Fruit fly (Drosophila melanogaster) whole organism, adult: ENCODE measurements around the gene CG14610.
A peak's percentile ranks its signal among the peaks of the same experiment; 100 is the strongest.

ENCODE experiments used
- CG1620 ChIP-seq: fragments of 200-800 bp; sonication (Bioruptor generic); optimal IDR thresholded peaks from 2 replicates; lab custom pipeline; 2016; ENCODE audit warnings: missing biosample characterization, missing genetic modification characterization
- CG5204 ChIP-seq: fragments of 200-800 bp; sonication (Bioruptor generic); optimal IDR thresholded peaks from 2 replicates; lab custom pipeline; 2016; ENCODE audit warnings: missing biosample characterization, missing genetic modification characterization
- CG7045 ChIP-seq: fragments of 200-800 bp; sonication (Bioruptor generic); optimal IDR thresholded peaks from 2 replicates; lab custom pipeline; 2017; ENCODE audit warnings: missing biosample characterization, mild to moderate bottlenecking, missing genetic modification characterization
- Crg-1 ChIP-seq: fragments of 200-800 bp; sonication (Bioruptor generic); optimal IDR thresholded peaks from 2 replicates; lab custom pipeline; 2016; ENCODE audit warnings: missing biosample characterization, missing genetic modification characterization
- Mnt ChIP-seq: fragments of 200-800 bp; sonication (Bioruptor generic); optimal IDR thresholded peaks from 2 replicates; lab custom pipeline; 2016; ENCODE audit warnings: missing biosample characterization, mild to moderate bottlenecking, missing genetic modification characterization
- cic ChIP-seq: fragments of 200-800 bp; sonication (Bioruptor generic); optimal IDR thresholded peaks from 2 replicates; lab custom pipeline; 2017; ENCODE audit warnings: missing biosample characterization, mild to moderate bottlenecking, missing genetic modification characterization, moderate library complexity
- kay ChIP-seq: fragments of 200-800 bp; sonication (Bioruptor generic); peaks from one replicate; lab custom pipeline; 2016; ENCODE audit warnings: missing biosample characterization, missing genetic modification characterization, borderline replicate concordance
- ovo ChIP-seq: fragments of 200-800 bp; sonication (Bioruptor generic); optimal IDR thresholded peaks from 2 replicates; lab custom pipeline; 2016; ENCODE audit warnings: missing biosample characterization, missing genetic modification characterization
- tj ChIP-seq: fragments of 200-800 bp; sonication (Bioruptor generic); optimal IDR thresholded peaks from 3 replicates; lab custom pipeline; 2017; ENCODE audit warnings: missing biosample characterization, mild to moderate bottlenecking, missing genetic modification characterization, moderate library complexity
- toe ChIP-seq: fragments of 200-800 bp; sonication (Bioruptor generic); optimal IDR thresholded peaks from 2 replicates; lab custom pipeline; 2016; ENCODE audit warnings: missing biosample characterization, missing genetic modification characterization

dm6 chr3R:7124109-7124639 lies 19.9 kb downstream of the CG14610 start, which contains the start of the genes Alh and CG10098:
- TF ChIP-seq tj (GFP tag; lab: Kevin White, UChicago) (peak; percentile 69), cic (GFP tag; lab: Kevin White, UChicago) (no peak), kay (peak; percentile 96), CG1620 (GFP tag; lab: Kevin White, UChicago) (peak; percentile 94), ovo (GFP tag; lab: Kevin White, UChicago) (peak; percentile 88), toe (GFP tag; lab: Kevin White, UChicago) (peak; percentile 97), Crg-1 (GFP tag; lab: Kevin White, UChicago) (peak; percentile 83), Mnt (GFP tag; lab: Kevin White, UChicago) (peak; percentile 68), CG7045 (GFP tag; lab: Kevin White, UChicago) (peak; percentile 81), CG5204 (GFP tag; lab: Kevin White, UChicago) (peak; percentile 93)
